Fruit fly (Drosophila melanogaster): ENCODE results near the gene CG8534.

DNA sequence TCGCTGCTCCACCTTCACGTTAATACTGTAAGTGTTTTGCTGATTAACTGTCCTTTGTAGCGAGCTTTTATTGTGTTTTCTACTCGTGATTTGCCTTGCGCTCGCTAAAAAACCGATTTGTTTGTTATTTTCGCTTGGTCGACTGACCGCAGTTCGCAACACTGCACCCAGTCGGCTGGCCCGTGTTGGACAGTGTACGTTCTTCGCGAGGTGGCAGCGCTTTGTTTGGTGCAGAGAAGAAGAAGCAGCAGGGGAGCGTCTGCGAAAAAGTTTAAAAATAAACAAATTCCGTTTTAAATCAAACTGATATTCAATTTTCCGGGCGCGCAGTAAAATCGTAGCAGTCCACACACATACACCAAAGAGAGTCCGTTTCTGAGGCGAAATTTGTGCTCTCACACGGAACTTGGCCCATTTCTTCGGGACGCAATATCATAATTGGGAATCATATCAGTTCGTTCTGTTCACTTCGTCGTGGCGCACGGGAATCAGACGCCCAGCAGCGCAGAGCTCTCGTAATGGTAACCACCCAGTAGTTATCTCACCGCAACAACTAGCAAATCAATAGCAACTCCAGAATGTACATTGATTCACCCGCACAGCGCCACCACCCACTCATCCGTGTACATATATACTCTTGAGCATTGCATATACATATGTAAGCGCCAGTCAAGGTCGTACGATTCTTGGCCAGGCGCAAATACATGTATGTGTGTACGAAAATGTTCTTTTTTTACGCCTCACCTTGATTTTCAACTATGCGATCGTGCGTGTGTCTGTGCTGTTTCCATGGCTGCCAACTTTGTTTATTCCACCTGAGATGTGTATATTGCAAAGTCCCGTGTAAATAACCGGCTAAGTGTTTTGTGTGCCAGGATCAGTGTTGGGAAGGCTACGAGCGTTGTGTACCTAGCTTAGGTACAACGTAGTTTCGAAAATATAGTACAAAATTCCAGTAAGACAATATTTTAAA is 44.6 kb upstream of the CG8534 start, which contains the start of gene Naa80:
- peak; percentile 79 for TF ChIP-seq EcR (GFP tag; optimal IDR thresholded peaks at IDR 0.05)
- peak; percentile 57 for TF ChIP-seq CG34367 (tag; optimal IDR thresholded peaks at IDR 0.05)
- TF ChIP-seq CG32121 (GFP tag; IDR thresholded peaks at IDR 0.05), result no peak
